Fruit fly (Drosophila melanogaster): ENCODE results near the gene Or13a.

The Or13a gene

DNA sequence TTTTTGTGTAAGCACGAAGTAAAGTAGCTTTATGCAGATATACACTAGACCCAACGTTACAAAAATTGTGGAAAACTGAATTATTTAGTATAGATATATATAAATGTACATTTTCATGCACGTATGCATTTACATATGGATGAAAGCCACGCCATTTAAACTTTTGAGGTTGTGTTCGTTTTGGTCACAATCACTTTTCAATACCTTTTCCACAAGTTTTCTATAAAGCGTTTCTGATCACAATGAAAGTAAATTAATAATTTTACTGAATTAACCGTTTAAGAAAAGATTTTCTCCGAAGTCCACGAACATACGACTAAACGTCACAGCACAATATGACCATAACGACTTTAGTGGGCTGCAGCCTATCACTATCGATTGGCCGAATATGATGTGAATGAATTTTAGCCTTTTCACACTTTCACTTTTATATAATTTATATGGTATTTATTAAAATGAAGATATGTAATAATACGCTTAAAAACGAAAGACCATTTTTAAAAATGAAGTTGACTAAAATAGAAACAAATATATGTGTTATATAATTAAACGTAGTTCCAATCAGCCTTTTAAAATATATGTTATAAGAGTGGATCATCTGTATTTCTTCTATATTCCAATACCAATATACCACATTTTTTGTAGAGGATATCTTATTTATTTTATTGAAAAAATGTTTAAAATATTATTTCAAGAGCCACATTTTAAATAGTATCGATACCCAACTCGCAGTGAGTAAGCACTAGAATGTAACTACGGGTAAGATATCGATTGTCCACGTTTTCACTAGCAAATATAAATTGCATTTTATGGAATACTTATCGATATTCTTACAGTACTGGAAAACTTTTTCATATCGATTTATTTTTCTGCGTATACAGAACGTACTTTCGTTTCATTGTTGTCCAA, 17.6 kb downstream of the Or13a start, which contains the start of the genes CG46312, eIF5 and exd:
Gene CG46312, minus strand, starts transcription at position 357 of the 909 bp plus-strand sequence.
Gene eIF5, minus strand, starts transcription at position 357 of the 909 bp plus-strand sequence.
Gene exd, plus strand, starts transcription at position 851 of the 909 bp plus-strand sequence.
- no peak for TF ChIP-seq CG3919 (GFP tag; optimal IDR thresholded peaks at IDR 0.05)
- TF ChIP-seq Gug (GFP tag; IDR thresholded peaks at IDR 0.05), result no peak
- TF ChIP-seq Ets96B (tag; optimal IDR thresholded peaks at IDR 0.05), result no peak
- TF ChIP-seq CG6854 (GFP tag; optimal IDR thresholded peaks at IDR 0.05), result no peak
- TF ChIP-seq CG10631 (GFP tag; optimal IDR thresholded peaks at IDR 0.05), result peak; percentile 17
- peak; percentile 21 for TF ChIP-seq Eip78C (GFP tag)
- TF ChIP-seq achi (GFP tag; optimal IDR thresholded peaks at IDR 0.05), result peak; percentile 1
- TF ChIP-seq Sox102F (GFP tag; optimal IDR thresholded peaks at IDR 0.05), result no peak
- TF ChIP-seq CG8119 (GFP tag; IDR thresholded peaks at IDR 0.05), result no peak
- no peak for TF ChIP-seq Hr39 (GFP tag; optimal IDR thresholded peaks at IDR 0.05)

DNA sequence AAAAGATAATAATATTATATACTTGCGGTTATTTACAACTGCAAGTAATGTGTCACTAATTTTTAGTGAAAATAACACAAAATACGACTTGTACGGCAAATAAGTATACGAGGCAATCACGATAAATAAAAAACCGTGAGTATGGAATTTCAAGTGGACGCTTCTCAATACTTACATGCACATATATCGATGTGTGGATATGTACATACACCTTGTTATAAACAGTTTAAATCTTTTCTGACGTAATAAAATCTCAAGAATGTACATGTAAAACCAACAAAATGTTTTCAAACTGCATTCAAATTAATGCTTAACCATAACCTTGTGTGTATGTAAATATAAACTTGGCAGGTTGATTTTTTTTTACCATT, 18.3 kb downstream of the Or13a start:
- no peak for TF ChIP-seq CG9139 (GFP tag; optimal IDR thresholded peaks at IDR 0.05)
- no peak for TF ChIP-seq dsx (GFP tag; optimal IDR thresholded peaks at IDR 0.05; ENCODE audit: poor library complexity, severe bottlenecking)
- peak; percentile 60 for TF ChIP-seq Eip78C (GFP tag)
- TF ChIP-seq Blimp-1 (GFP tag; optimal IDR thresholded peaks at IDR 0.05), result no peak
- TF ChIP-seq CG3032 (tag; optimal IDR thresholded peaks at IDR 0.05), result no peak
- no peak for TF ChIP-seq CG31627 (GFP tag; optimal IDR thresholded peaks at IDR 0.05)

DNA sequence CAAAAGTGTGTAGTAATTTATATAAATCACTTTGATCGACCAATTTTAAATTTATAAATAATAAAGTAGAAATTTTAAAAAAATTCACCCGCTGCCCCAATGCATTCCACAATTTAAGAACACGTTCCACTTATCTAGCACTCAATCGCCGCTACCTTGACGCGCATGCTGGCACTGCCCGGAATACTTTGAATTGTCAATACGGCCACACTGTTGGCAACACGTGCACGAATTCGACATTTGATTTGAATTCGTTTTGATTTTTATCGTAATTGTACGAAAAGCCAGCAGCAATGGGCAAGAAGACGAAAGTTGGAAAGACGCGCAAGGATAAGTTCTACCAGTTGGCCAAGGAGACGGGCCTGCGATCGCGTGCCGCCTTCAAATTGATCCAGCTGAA, 22.6 kb downstream of the Or13a start, which contains the start of gene CG8939:
Gene CG8939, plus strand, starts transcription at position 186 of the 400 bp plus-strand sequence.
- TF ChIP-seq Eip78C (GFP tag), result peak; percentile 21
- TF ChIP-seq CG31627 (GFP tag; optimal IDR thresholded peaks at IDR 0.05), result no peak
- TF ChIP-seq fkh (GFP tag; optimal IDR thresholded peaks at IDR 0.05), result no peak

DNA sequence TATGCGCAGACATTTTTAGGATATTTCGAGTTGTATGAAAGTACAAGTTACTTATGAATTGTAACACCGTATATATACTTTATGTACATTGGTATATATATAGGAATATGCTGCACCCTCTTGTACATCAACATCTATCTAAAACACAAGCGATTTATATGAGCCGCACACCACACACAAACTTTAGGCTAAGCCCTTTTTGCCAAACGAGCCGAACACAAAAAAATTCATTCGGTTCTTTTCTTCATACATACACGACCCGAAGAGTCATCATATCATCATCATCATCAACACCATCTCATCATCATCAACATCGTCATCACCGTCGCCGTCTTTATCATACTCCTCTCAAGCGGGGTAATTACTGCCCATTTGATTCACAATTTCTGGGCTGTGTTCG, 30.8 kb downstream of the Or13a start:
- TF ChIP-seq Hr39 (GFP tag; optimal IDR thresholded peaks at IDR 0.05), result no peak
- no peak for TF ChIP-seq Smox (GFP tag; optimal IDR thresholded peaks at IDR 0.05)
- TF ChIP-seq CG10669 (GFP tag; optimal IDR thresholded peaks at IDR 0.05), result no peak
- TF ChIP-seq achi (GFP tag; optimal IDR thresholded peaks at IDR 0.05), result no peak
- TF ChIP-seq CG11294 (GFP tag; IDR thresholded peaks at IDR 0.05), result no peak
- no peak for TF ChIP-seq Hr4 (GFP tag; optimal IDR thresholded peaks at IDR 0.05)
- TF ChIP-seq CG6808 (GFP tag; optimal IDR thresholded peaks at IDR 0.05), result no peak
- no peak for TF ChIP-seq CG10631 (GFP tag; optimal IDR thresholded peaks at IDR 0.05)
- TF ChIP-seq CG3032 (tag; optimal IDR thresholded peaks at IDR 0.05), result no peak
- TF ChIP-seq dac (GFP tag; optimal IDR thresholded peaks at IDR 0.05), result no peak

DNA sequence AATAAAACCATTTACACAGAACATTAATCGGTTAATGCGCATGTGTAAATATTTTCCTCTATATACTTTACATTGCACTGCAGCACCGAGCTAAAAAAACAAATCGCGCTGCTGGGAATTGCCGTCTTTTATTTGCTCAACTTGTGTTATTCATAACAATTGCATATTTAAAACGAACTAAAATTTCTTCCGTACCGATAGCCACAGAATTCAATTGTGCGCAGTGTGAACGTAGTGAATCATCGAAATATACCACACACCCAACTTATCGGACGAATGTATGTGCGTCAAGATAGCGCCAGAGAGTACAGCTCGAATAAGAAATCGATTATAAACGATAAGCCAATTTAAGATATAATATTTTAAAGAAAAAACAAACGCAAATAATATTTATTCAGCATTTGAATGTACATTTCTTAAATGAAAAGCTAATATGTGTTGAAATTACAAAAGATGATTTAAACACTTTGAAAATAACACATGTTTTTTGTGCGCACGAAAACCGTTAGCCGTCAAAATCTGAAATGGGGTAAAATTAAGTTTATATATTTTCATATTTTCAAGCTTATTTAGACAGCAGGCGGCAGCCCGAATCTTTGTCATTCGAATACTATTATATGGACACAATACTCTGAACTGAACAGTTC, 31.4 kb downstream of the Or13a start, which contains the start of the genes vap and CG12698:
Gene vap, minus strand, starts transcription at position 262 of the 647 bp plus-strand sequence.
Gene CG12698, plus strand, starts transcription at position 597 of the 647 bp plus-strand sequence.
- TF ChIP-seq lz (GFP tag; optimal IDR thresholded peaks at IDR 0.05) (peak; percentile 8), Sox15 (GFP tag; optimal IDR thresholded peaks at IDR 0.05) (no peak), Sox102F (GFP tag; optimal IDR thresholded peaks at IDR 0.05) (no peak), ss (GFP tag; optimal IDR thresholded peaks at IDR 0.05) (no peak), Sox14 (GFP tag; optimal IDR thresholded peaks at IDR 0.05) (peak; percentile 10), Eip78C (GFP tag) (peak; percentile 76), esn (GFP tag; optimal IDR thresholded peaks at IDR 0.05) (peak; percentile 12), CG31627 (GFP tag; optimal IDR thresholded peaks at IDR 0.05) (no peak), svp (GFP tag) (peak; percentile 47), topi (GFP tag; optimal IDR thresholded peaks at IDR 0.05) (peak; percentile 6)
